Fruit fly (Drosophila melanogaster): ENCODE data around the gene CG13101.
A peak's percentile ranks its signal among the peaks of the same experiment; 100 is the strongest.

CG13101 gene

dm6 chr2L:8982584-8983302, 1.9 kb downstream of the CG13101 start (continued):
- TF ChIP-seq CG7987 (GFP tag; optimal IDR thresholded peaks at IDR 0.05): no peak
- no peak for TF ChIP-seq CG12219 (GFP tag; optimal IDR thresholded peaks at IDR 0.05)
- TF ChIP-seq CG12104 (GFP tag; optimal IDR thresholded peaks at IDR 0.05): peak; percentile 11
- no peak for TF ChIP-seq crp (GFP tag; optimal IDR thresholded peaks at IDR 0.05)
- TF ChIP-seq CG33557 (GFP tag; optimal IDR thresholded peaks at IDR 0.05): no peak
- TF ChIP-seq Side (GFP tag; optimal IDR thresholded peaks at IDR 0.05): no peak
- TF ChIP-seq peb (GFP tag; IDR thresholded peaks at IDR 0.05): no peak
- TF ChIP-seq mld (GFP tag; IDR thresholded peaks at IDR 0.05; ENCODE audit: partially characterized antibody): no peak
- TF ChIP-seq Six4 (GFP tag; optimal IDR thresholded peaks at IDR 0.05): no peak
- peak; percentile 12 for TF ChIP-seq HLH54F (GFP tag; optimal IDR thresholded peaks at IDR 0.05)
- TF ChIP-seq Bdp1 (GFP tag; optimal IDR thresholded peaks at IDR 0.05): no peak
- peak; percentile 27 for TF ChIP-seq Chrac-16 (GFP tag; optimal IDR thresholded peaks at IDR 0.05)
- TF ChIP-seq kay (GFP tag; optimal IDR thresholded peaks at IDR 0.05): peak; percentile 19
- no peak for TF ChIP-seq zen2 (GFP tag; IDR thresholded peaks at IDR 0.05; ENCODE audit: partially characterized antibody)
- peak; percentile 31 for TF ChIP-seq az2 (GFP tag; optimal IDR thresholded peaks at IDR 0.05)
- peak; percentile 71 for TF ChIP-seq Fer3 (tag; optimal IDR thresholded peaks at IDR 0.05)
- no peak for TF ChIP-seq CG2889 (GFP tag; IDR thresholded peaks at IDR 0.05)
- TF ChIP-seq tna (GFP tag; IDR thresholded peaks at IDR 0.05; ENCODE audit: partially characterized antibody): no peak
- no peak for TF ChIP-seq CG8924 (tag; optimal IDR thresholded peaks at IDR 0.05)
- TF ChIP-seq CG12744 (GFP tag; optimal IDR thresholded peaks at IDR 0.05): peak; percentile 23
- TF ChIP-seq tx (GFP tag; optimal IDR thresholded peaks at IDR 0.05): no peak
- TF ChIP-seq inv (GFP tag; IDR thresholded peaks at IDR 0.05; ENCODE audit: partially characterized antibody): no peak
- TF ChIP-seq CG5953 (GFP tag; IDR thresholded peaks at IDR 0.05): no peak
- TF ChIP-seq p53 (GFP tag; optimal IDR thresholded peaks at IDR 0.05): no peak
- no peak for TF ChIP-seq Tbp (GFP tag; optimal IDR thresholded peaks at IDR 0.05)
- TF ChIP-seq grau (tag; optimal IDR thresholded peaks at IDR 0.05): peak; percentile 48
- no peak for TF ChIP-seq jing (GFP tag; optimal IDR thresholded peaks at IDR 0.05)

dm6 chr2L:8980359-8980758, 4.3 kb downstream of the CG13101 start, which contains the start of gene CG18662:
CG18662 (plus strand) TSS chr2L:8980659.
- TF ChIP-seq fd96Cb (tag; optimal IDR thresholded peaks at IDR 0.05): no peak
- TF ChIP-seq Bgb (GFP tag; IDR thresholded peaks at IDR 0.05; ENCODE audit: partially characterized antibody): no peak
- TF ChIP-seq z (GFP tag; IDR thresholded peaks at IDR 0.05): no peak
- TF ChIP-seq Fer1 (GFP tag; optimal IDR thresholded peaks at IDR 0.05): no peak
- no peak for TF ChIP-seq CG18476 (GFP tag; optimal IDR thresholded peaks at IDR 0.05)
- no peak for TF ChIP-seq gro (GFP tag; optimal IDR thresholded peaks at IDR 0.05)
- TF ChIP-seq dpn (GFP tag; optimal IDR thresholded peaks at IDR 0.05): no peak
- TF ChIP-seq sisA (GFP tag; IDR thresholded peaks at IDR 0.05): no peak

dm6 chr2L:8975328-8975727, 9.3 kb downstream of the CG13101 start, which contains the start of gene CG9541:
CG9541 (minus strand) TSS chr2L:8975428.
- TF ChIP-seq Hr78 (GFP tag; optimal IDR thresholded peaks at IDR 0.05): peak in 1 of 2 experiments; percentile 8
- no peak for TF ChIP-seq Rfx (GFP tag; IDR thresholded peaks at IDR 0.05)
- TF ChIP-seq Med (GFP tag): peak; percentile 7
- 0 out of 2 replicates have a peak, but pooled peaks have one; percentile 19 for TF ChIP-seq tna (GFP tag; IDR thresholded peaks at IDR 0.05; ENCODE audit: partially characterized antibody)
- TF ChIP-seq tll (GFP tag; optimal IDR thresholded peaks at IDR 0.05): no peak
- peak; percentile 5; the same call in 1 of the 3 replicates for TF ChIP-seq dysf (GFP tag; IDR thresholded peaks at IDR 0.05)
- peak; percentile 76 for TF ChIP-seq Ets65A (GFP tag)
